Fruit fly (Drosophila melanogaster): ENCODE data around the gene CG8927.

The CG8927 gene

dm6 chr3R:16214474-16215318, 33.9 kb downstream of the CG8927 start (continued):
- TF ChIP-seq dmrt99B (tag; optimal IDR thresholded peaks at IDR 0.05) (peak; percentile 50), Atf3 (GFP tag; optimal IDR thresholded peaks at IDR 0.05) (no peak), Oli (tag; optimal IDR thresholded peaks at IDR 0.05) (peak; percentile 59), ftz-f1 (GFP tag; optimal IDR thresholded peaks at IDR 0.05) (no peak), cad (GFP tag; optimal IDR thresholded peaks at IDR 0.05) (no peak), luna (GFP tag; optimal IDR thresholded peaks at IDR 0.05) (no peak), CrebB (tag; optimal IDR thresholded peaks at IDR 0.05) (no peak), Hmx (GFP tag; optimal IDR thresholded peaks at IDR 0.05) (no peak), mam (GFP tag; optimal IDR thresholded peaks at IDR 0.05) (peak; percentile 4), CG10274 (GFP tag; optimal IDR thresholded peaks at IDR 0.05) (no peak), CG31441 (GFP tag; IDR thresholded peaks at IDR 0.05) (peak; percentile 58; the same call in 1 of the 2 replicates), E2f1 (GFP tag; IDR thresholded peaks at IDR 0.05) (no peak), ab (GFP tag; optimal IDR thresholded peaks at IDR 0.05) (no peak), CG6765 (GFP tag; optimal IDR thresholded peaks at IDR 0.05) (peak; percentile 46), gt (GFP tag; IDR thresholded peaks at IDR 0.05) (no peak), toy (GFP tag; IDR thresholded peaks at IDR 0.05) (no peak), fd3F (GFP tag; optimal IDR thresholded peaks at IDR 0.05) (no peak), CG30403 (GFP tag; optimal IDR thresholded peaks at IDR 0.05) (peak; percentile 60), PHDP (tag; optimal IDR thresholded peaks at IDR 0.05) (peak; percentile 31), Adf1 (GFP tag; IDR thresholded peaks at IDR 0.05) (peak; percentile 52; the same call in 1 of the 2 replicates), CG8089 (GFP tag; optimal IDR thresholded peaks at IDR 0.05) (no peak), CG17912 (GFP tag; optimal IDR thresholded peaks at IDR 0.05) (no peak), Awh (GFP tag; IDR thresholded peaks at IDR 0.05) (no peak), BtbVII (GFP tag; optimal IDR thresholded peaks at IDR 0.05) (no peak), Ssrp (tag; optimal IDR thresholded peaks at IDR 0.05) (peak; percentile 10), CG18599 (GFP tag; optimal IDR thresholded peaks at IDR 0.05) (peak; percentile 5), CG31365 (tag; optimal IDR thresholded peaks at IDR 0.05) (no peak), CG7372 (GFP tag; IDR thresholded peaks at IDR 0.05) (0 out of 2 replicates have a peak, but pooled peaks have one; percentile 10), pzg (GFP tag; optimal IDR thresholded peaks at IDR 0.05) (no peak), CG10147 (GFP tag; optimal IDR thresholded peaks at IDR 0.05) (peak; percentile 16), Fer1 (GFP tag; optimal IDR thresholded peaks at IDR 0.05) (no peak), lab (GFP tag; optimal IDR thresholded peaks at IDR 0.05) (peak; percentile 37), CG13296 (GFP tag; optimal IDR thresholded peaks at IDR 0.05) (no peak), bcd (GFP tag; optimal IDR thresholded peaks at IDR 0.05) (peak; percentile 42), ranshi (GFP tag; IDR thresholded peaks at IDR 0.05) (no peak), Ets65A (GFP tag) (peak; percentile 76), dpn (GFP tag; optimal IDR thresholded peaks at IDR 0.05) (peak in 1 of 2 experiments; percentile 26), odd (GFP tag; optimal IDR thresholded peaks at IDR 0.05) (peak; percentile 32), Ptx1 (GFP tag; IDR thresholded peaks at IDR 0.05) (peak; percentile 19; the same call in 1 of the 2 replicates), CG10462 (GFP tag; optimal IDR thresholded peaks at IDR 0.05) (no peak), CG32532 (GFP tag; IDR thresholded peaks at IDR 0.05) (0 out of 2 replicates have a peak, but pooled peaks have one; percentile 5), Drgx (GFP tag; IDR thresholded peaks at IDR 0.05) (no peak), CG3065 (GFP tag; optimal IDR thresholded peaks at IDR 0.05) (no peak), zen (tag; optimal IDR thresholded peaks at IDR 0.05) (no peak), CG15073 (GFP tag; optimal IDR thresholded peaks at IDR 0.05) (no peak), CG18476 (GFP tag; optimal IDR thresholded peaks at IDR 0.05) (no peak), Chrac-16 (GFP tag; optimal IDR thresholded peaks at IDR 0.05) (no peak), Nf-YA (GFP tag; IDR thresholded peaks at IDR 0.05) (peak; percentile 16; the same call in 1 of the 2 replicates), sens (GFP tag) (peak; percentile 60), CG4404 (GFP tag; IDR thresholded peaks at IDR 0.05) (no peak)
